Worm (Caenorhabditis elegans) whole organism, midembryonic: ENCODE measurements around the gene ZK185.3.

Source experiments
- T22C8.4 ChIP-seq: fragments of 200-800 bp; sonication (Bioruptor generic); IDR thresholded peaks from 2 replicates; pipeline ENCODE4 v1.3.6; 2022; ENCODE audit warnings: missing genetic modification characterization, missing compliant biosample characterization
- cog-1 ChIP-seq: sonication (generic microtip); optimal IDR thresholded peaks from 2 replicates; lab custom pipeline; 2016; ENCODE audit warnings: missing genetic modification characterization, missing compliant biosample characterization
- flt-1 ChIP-seq: fragments of 200-800 bp; sonication (Bioruptor generic); IDR thresholded peaks from 2 replicates; pipeline ENCODE4 v1.3.6; 2022; ENCODE audit warnings: missing genetic modification characterization, missing compliant biosample characterization
- klf-2 ChIP-seq: fragments of 200-800 bp; sonication (Bioruptor generic); conservative IDR thresholded peaks from 2 replicates; pipeline ENCODE4 v1.3.6; 2022; ENCODE audit warnings: missing genetic modification reagents, missing genetic modification characterization, missing compliant biosample characterization
- med-1 ChIP-seq: sonication (generic microtip); optimal IDR thresholded peaks from 2 replicates; lab custom pipeline; 2017; ENCODE audit warnings: missing genetic modification characterization, mild to moderate bottlenecking, missing compliant biosample characterization, antibody characterized with exemption, missing genetic modification reagents; ENCODE audit not compliant: insufficient read depth
- ref-1 ChIP-seq: fragments of 200-800 bp; sonication (Bioruptor generic); conservative IDR thresholded peaks from 2 replicates; pipeline ENCODE4 v1.3.6; 2022; ENCODE audit warnings: missing genetic modification reagents, missing genetic modification characterization, missing compliant biosample characterization
- ztf-23 ChIP-seq: fragments of 200-800 bp; sonication (Bioruptor generic); IDR thresholded peaks from 2 replicates; pipeline ENCODE4 v1.3.6; 2022; ENCODE audit warnings: missing genetic modification reagents, missing genetic modification characterization, missing compliant biosample characterization
- ztf-29 ChIP-seq: fragments of 200-800 bp; sonication (Bioruptor generic); IDR thresholded peaks from 2 replicates; pipeline ENCODE4 v1.3.6; 2022; ENCODE audit warnings: missing genetic modification reagents, missing genetic modification characterization, missing compliant biosample characterization

- TF ChIP-seq klf-2 (no peak), ref-1 (GFP tag; lab: Robert Waterston, UW) (no peak), T22C8.4 (GFP tag; lab: Robert Waterston, UW) (no peak), flt-1 (GFP tag; lab: Robert Waterston, UW) (no peak), cog-1 (tag; lab: Kevin White, UChicago) (no peak), ztf-29 (no peak), med-1 (GFP tag; lab: Kevin White, UChicago) (no peak), ztf-23 (GFP tag; lab: Robert Waterston, UW) (no peak)
These were observed 49.2 kb upstream of the ZK185.3 start for ce11 chrIV:4579472-4579871.
